Fruit fly (Drosophila melanogaster) whole organism, prepupa: ENCODE data around the gene peng.
A peak's percentile ranks its signal among the peaks of the same experiment; 100 is the strongest.

Source experiments
- Blimp-1 ChIP-seq: fragments of 200-800 bp; sonication (Bioruptor generic); optimal IDR thresholded peaks from 3 replicates; lab custom pipeline; 2017; ENCODE audit warnings: missing biosample characterization, missing genetic modification characterization, mild to moderate bottlenecking, moderate library complexity, missing genetic modification reagents
- CG10631 ChIP-seq: fragments of 200-800 bp; sonication (Bioruptor generic); optimal IDR thresholded peaks from 2 replicates; lab custom pipeline; 2016; ENCODE audit warnings: missing biosample characterization, missing genetic modification characterization
- CG10669 ChIP-seq: fragments of 200-800 bp; sonication (Bioruptor generic); optimal IDR thresholded peaks from 3 replicates; lab custom pipeline; 2018; ENCODE audit warnings: missing biosample characterization, mild to moderate bottlenecking, missing genetic modification characterization, moderate library complexity
- CG11294 ChIP-seq: fragments of 200-800 bp; sonication (Bioruptor generic); IDR thresholded peaks from 2 replicates; pipeline ENCODE4 v1.3.6; 2022; ENCODE audit warnings: missing biosample characterization, missing genetic modification characterization
- CG11762 ChIP-seq: fragments of 200-800 bp; sonication (Bioruptor generic); optimal IDR thresholded peaks from 3 replicates; lab custom pipeline; 2016; ENCODE audit warnings: missing biosample characterization, missing genetic modification characterization; ENCODE audit not compliant: insufficient read depth
- CG11902 ChIP-seq: fragments of 200-800 bp; sonication (Bioruptor generic); optimal IDR thresholded peaks from 3 replicates; lab custom pipeline; 2016; ENCODE audit warnings: missing biosample characterization, missing genetic modification characterization
- CG15336 ChIP-seq: fragments of 200-800 bp; sonication (Bioruptor generic); IDR thresholded peaks from 2 replicates; pipeline ENCODE4 v1.3.6; 2022; ENCODE audit warnings: missing biosample characterization, missing genetic modification characterization
- CG16779 ChIP-seq: fragments of 200-800 bp; sonication (Bioruptor generic); optimal IDR thresholded peaks from 3 replicates; lab custom pipeline; 2017; ENCODE audit warnings: missing biosample characterization, mild to moderate bottlenecking, missing genetic modification characterization
- CG32006 ChIP-seq: fragments of 200-800 bp; sonication (Bioruptor generic); optimal IDR thresholded peaks from 3 replicates; lab custom pipeline; 2017; ENCODE audit warnings: missing biosample characterization, mild to moderate bottlenecking, missing genetic modification characterization
- CG3919 ChIP-seq: fragments of 200-800 bp; sonication (Bioruptor generic); optimal IDR thresholded peaks from 3 replicates; lab custom pipeline; 2016; ENCODE audit warnings: missing biosample characterization, missing genetic modification characterization
- CG6163 ChIP-seq: fragments of 200-800 bp; sonication (Bioruptor generic); IDR thresholded peaks from 3 replicates; pipeline ENCODE4 v1.3.6; 2022; ENCODE audit warnings: missing biosample characterization, missing genetic modification characterization
- CG6276 ChIP-seq: fragments of 200-800 bp; sonication (Bioruptor generic); optimal IDR thresholded peaks from 2 replicates; lab custom pipeline; 2017; ENCODE audit warnings: missing biosample characterization, mild to moderate bottlenecking, missing genetic modification characterization
- CG6792 ChIP-seq: fragments of 200-800 bp; sonication (Bioruptor generic); optimal IDR thresholded peaks from 3 replicates; lab custom pipeline; 2016; ENCODE audit warnings: missing biosample characterization, missing genetic modification characterization
- CG8319 ChIP-seq: fragments of 200-800 bp; sonication (Bioruptor generic); optimal IDR thresholded peaks from 3 replicates; lab custom pipeline; 2016; ENCODE audit warnings: missing biosample characterization, missing genetic modification characterization
- CG8632 ChIP-seq: fragments of 200-800 bp; sonication (Bioruptor generic); optimal IDR thresholded peaks from 3 replicates; lab custom pipeline; 2016; ENCODE audit warnings: missing biosample characterization, missing genetic modification characterization
- CG9139 ChIP-seq: fragments of 200-800 bp; sonication (Bioruptor generic); optimal IDR thresholded peaks from 3 replicates; lab custom pipeline; 2017; ENCODE audit warnings: missing biosample characterization, mild to moderate bottlenecking, missing genetic modification characterization
- Eip75B ChIP-seq: fragments of 200-800 bp; sonication (Bioruptor generic); optimal IDR thresholded peaks from 3 replicates; lab custom pipeline; 2016; ENCODE audit warnings: missing biosample characterization, missing genetic modification characterization
- Eip78C ChIP-seq: fragments of 200-800 bp; sonication (Bioruptor generic); peaks from one replicate; lab custom pipeline; 2016; ENCODE audit warnings: missing biosample characterization, missing genetic modification characterization
- Eip93F ChIP-seq: fragments of 200-800 bp; sonication (Bioruptor generic); optimal IDR thresholded peaks from 2 replicates; lab custom pipeline; 2016; ENCODE audit warnings: missing biosample characterization, mild to moderate bottlenecking, missing genetic modification characterization
- Ets21C ChIP-seq: fragments of 200-800 bp; sonication (Bioruptor generic); optimal IDR thresholded peaks from 3 replicates; lab custom pipeline; 2016; ENCODE audit warnings: missing biosample characterization, missing genetic modification characterization
- Ets96B ChIP-seq: fragments of 200-800 bp; optimal IDR thresholded peaks from 2 replicates; lab custom pipeline; 2019; ENCODE audit warnings: missing biosample characterization, mild to moderate bottlenecking, missing genetic modification characterization, moderate library complexity
- Gug ChIP-seq: fragments of 200-800 bp; sonication (Bioruptor generic); IDR thresholded peaks from 2 replicates; pipeline ENCODE4 v1.3.6; 2022; ENCODE audit warnings: missing biosample characterization, missing genetic modification characterization
- Hr38 ChIP-seq: sonication (Bioruptor generic); optimal IDR thresholded peaks from 2 replicates; lab custom pipeline; 2016; ENCODE audit warnings: missing biosample characterization, missing genetic modification characterization
- Hr39 ChIP-seq: fragments of 200-800 bp; sonication (Bioruptor generic); optimal IDR thresholded peaks from 2 replicates; lab custom pipeline; 2016; ENCODE audit warnings: missing biosample characterization, missing genetic modification characterization
- Lpt ChIP-seq: fragments of 200-800 bp; sonication (Bioruptor generic); optimal IDR thresholded peaks from 3 replicates; lab custom pipeline; 2016; ENCODE audit warnings: missing biosample characterization, missing genetic modification characterization
- Met ChIP-seq: fragments of 200-800 bp; sonication (Bioruptor generic); optimal IDR thresholded peaks from 3 replicates; lab custom pipeline; 2016; ENCODE audit warnings: missing biosample characterization, missing genetic modification characterization
- OdsH ChIP-seq: fragments of 200-800 bp; sonication (Bioruptor generic); optimal IDR thresholded peaks from 3 replicates; lab custom pipeline; 2016; ENCODE audit warnings: missing biosample characterization, missing genetic modification characterization
- Smox ChIP-seq: fragments of 200-800 bp; sonication (Bioruptor generic); optimal IDR thresholded peaks from 3 replicates; lab custom pipeline; 2016; ENCODE audit warnings: missing biosample characterization, missing genetic modification characterization
- Sox102F ChIP-seq: fragments of 200-800 bp; sonication (Bioruptor generic); optimal IDR thresholded peaks from 2 replicates; lab custom pipeline; 2016; ENCODE audit warnings: missing biosample characterization, mild to moderate bottlenecking, missing genetic modification characterization
- Sox14 ChIP-seq: fragments of 200-800 bp; sonication (Bioruptor generic); optimal IDR thresholded peaks from 3 replicates; lab custom pipeline; 2016; ENCODE audit warnings: missing biosample characterization, missing genetic modification characterization
- achi ChIP-seq: fragments of 200-800 bp; sonication (Bioruptor generic); optimal IDR thresholded peaks from 3 replicates; lab custom pipeline; 2016; ENCODE audit warnings: missing biosample characterization, missing genetic modification characterization
- acj6 ChIP-seq: fragments of 200-800 bp; sonication (Bioruptor generic); optimal IDR thresholded peaks from 3 replicates; lab custom pipeline; 2016; ENCODE audit warnings: missing biosample characterization, missing genetic modification characterization
- cyc ChIP-seq: fragments of 200-800 bp; sonication (Bioruptor generic); optimal IDR thresholded peaks from 3 replicates; lab custom pipeline; 2016; ENCODE audit warnings: missing biosample characterization, missing genetic modification characterization
- dsx ChIP-seq: fragments of 200-800 bp; optimal IDR thresholded peaks from 3 replicates; lab custom pipeline; 2019; ENCODE audit warnings: missing biosample characterization, mild to moderate bottlenecking, missing genetic modification characterization, moderate library complexity; ENCODE audit not compliant: poor library complexity, severe bottlenecking
- esn ChIP-seq: fragments of 200-800 bp; sonication (Bioruptor generic); optimal IDR thresholded peaks from 2 replicates; lab custom pipeline; 2016; ENCODE audit warnings: missing biosample characterization, mild to moderate bottlenecking, missing genetic modification characterization, moderate library complexity
- fd59A ChIP-seq: fragments of 200-800 bp; sonication (Bioruptor generic); optimal IDR thresholded peaks from 2 replicates; lab custom pipeline; 2017; ENCODE audit warnings: missing biosample characterization, mild to moderate bottlenecking, missing genetic modification characterization, missing genetic modification reagents
- fd85E ChIP-seq: fragments of 200-800 bp; sonication (Bioruptor generic); optimal IDR thresholded peaks from 3 replicates; lab custom pipeline; 2016; ENCODE audit warnings: missing biosample characterization, missing genetic modification characterization
- fkh ChIP-seq: fragments of 200-800 bp; sonication (Bioruptor generic); optimal IDR thresholded peaks from 3 replicates; lab custom pipeline; 2017; ENCODE audit warnings: missing biosample characterization, mild to moderate bottlenecking, missing genetic modification characterization, moderate library complexity
- net ChIP-seq: fragments of 200-800 bp; sonication (Bioruptor generic); optimal IDR thresholded peaks from 3 replicates; lab custom pipeline; 2016; ENCODE audit warnings: missing biosample characterization, missing genetic modification characterization
- pdm3 ChIP-seq: fragments of 200-800 bp; sonication (Bioruptor generic); optimal IDR thresholded peaks from 3 replicates; lab custom pipeline; 2016; ENCODE audit warnings: missing biosample characterization, missing genetic modification characterization
- svp ChIP-seq: fragments of 200-800 bp; sonication (Bioruptor generic); peaks from one replicate; lab custom pipeline; 2016; ENCODE audit warnings: missing biosample characterization, missing genetic modification characterization
- topi ChIP-seq: fragments of 200-800 bp; sonication (Bioruptor generic); optimal IDR thresholded peaks from 3 replicates; lab custom pipeline; 2016; ENCODE audit warnings: missing biosample characterization, missing genetic modification characterization
- vri ChIP-seq: fragments of 200-800 bp; sonication (Bioruptor generic); optimal IDR thresholded peaks from 3 replicates; lab custom pipeline; 2016; ENCODE audit warnings: missing biosample characterization, mild to moderate bottlenecking, missing genetic modification characterization

peng gene

dm6 chrX:21367363-21368072 lies 17.9 kb upstream of the peng start (continued):
- peak; percentile 98 for TF ChIP-seq Met (GFP tag; lab: Kevin White, UChicago)
- TF ChIP-seq Eip78C (GFP tag; lab: Kevin White, UChicago), result peak; percentile 100
- peak; percentile 99 for TF ChIP-seq CG8632 (GFP tag; lab: Kevin White, UChicago)
- TF ChIP-seq CG32006 (GFP tag; lab: Kevin White, UChicago), result peak; percentile 100
- TF ChIP-seq Ets96B (tag; lab: Kevin White, UChicago), result peak; percentile 97
- TF ChIP-seq CG11762 (GFP tag; lab: Kevin White, UChicago), result peak; percentile 98
- peak; percentile 99 for TF ChIP-seq svp (GFP tag; lab: Kevin White, UChicago)
- TF ChIP-seq Smox, result peak; percentile 98
- TF ChIP-seq CG16779, result peak; percentile 98
- peak; percentile 99 for TF ChIP-seq Sox102F
- peak; percentile 99 for TF ChIP-seq CG6276
- TF ChIP-seq fd85E (GFP tag; lab: Kevin White, UChicago), result peak; percentile 89
- peak; percentile 97 for TF ChIP-seq Gug
- peak; percentile 97 for TF ChIP-seq CG9139 (GFP tag; lab: Kevin White, UChicago)
- peak; percentile 99 for TF ChIP-seq esn (GFP tag; lab: Kevin White, UChicago)
- peak; percentile 98 for TF ChIP-seq CG3919 (GFP tag; lab: Kevin White, UChicago)
- peak; percentile 99 for TF ChIP-seq net
- peak; percentile 98 for TF ChIP-seq CG10631 (GFP tag; lab: Kevin White, UChicago)
- peak; percentile 97 for TF ChIP-seq CG8319
- TF ChIP-seq CG6163 (GFP tag; lab: Robert Waterston, UW), result peak; percentile 97
- peak; percentile 98 for TF ChIP-seq Hr39 (GFP tag; lab: Kevin White, UChicago)
- TF ChIP-seq pdm3, result peak; percentile 99
- TF ChIP-seq Eip93F (GFP tag; lab: Kevin White, UChicago), result peak; percentile 96
- TF ChIP-seq vri, result peak; percentile 97
- TF ChIP-seq Eip75B (GFP tag; lab: Kevin White, UChicago), result peak; percentile 99
- peak; percentile 97 for TF ChIP-seq dsx (GFP tag; lab: Kevin White, UChicago)
- TF ChIP-seq CG6792 (GFP tag; lab: Kevin White, UChicago), result peak; percentile 99
- peak; percentile 3 for TF ChIP-seq Hr38 (GFP tag; lab: Kevin White, UChicago)
- TF ChIP-seq Blimp-1 (GFP tag; lab: Kevin White, UChicago), result peak; percentile 96
- TF ChIP-seq CG15336 (GFP tag; lab: Robert Waterston, UW), result peak; percentile 98
- TF ChIP-seq CG11294 (GFP tag; lab: Robert Waterston, UW), result peak; percentile 96
- TF ChIP-seq CG10669 (GFP tag; lab: Kevin White, UChicago), result peak; percentile 99
- TF ChIP-seq OdsH (GFP tag; lab: Kevin White, UChicago), result peak; percentile 99
- TF ChIP-seq Ets21C, result peak; percentile 97
- TF ChIP-seq fkh (GFP tag; lab: Kevin White, UChicago), result peak; percentile 86
- TF ChIP-seq topi (GFP tag; lab: Kevin White, UChicago), result peak; percentile 99
- peak; percentile 98 for TF ChIP-seq cyc
- TF ChIP-seq Lpt, result peak; percentile 98
- TF ChIP-seq acj6, result peak; percentile 99
- peak; percentile 98 for TF ChIP-seq Sox14 (GFP tag; lab: Kevin White, UChicago)
- TF ChIP-seq fd59A (GFP tag; lab: Kevin White, UChicago), result peak; percentile 99
- TF ChIP-seq CG11902, result peak; percentile 97
- peak; percentile 98 for TF ChIP-seq achi
